Fruit fly (Drosophila melanogaster): Measurements from ENCODE around the gene Xrcc2.
A peak's percentile ranks its signal among the peaks of the same experiment; 100 is the strongest.

The Xrcc2 gene

DNA sequence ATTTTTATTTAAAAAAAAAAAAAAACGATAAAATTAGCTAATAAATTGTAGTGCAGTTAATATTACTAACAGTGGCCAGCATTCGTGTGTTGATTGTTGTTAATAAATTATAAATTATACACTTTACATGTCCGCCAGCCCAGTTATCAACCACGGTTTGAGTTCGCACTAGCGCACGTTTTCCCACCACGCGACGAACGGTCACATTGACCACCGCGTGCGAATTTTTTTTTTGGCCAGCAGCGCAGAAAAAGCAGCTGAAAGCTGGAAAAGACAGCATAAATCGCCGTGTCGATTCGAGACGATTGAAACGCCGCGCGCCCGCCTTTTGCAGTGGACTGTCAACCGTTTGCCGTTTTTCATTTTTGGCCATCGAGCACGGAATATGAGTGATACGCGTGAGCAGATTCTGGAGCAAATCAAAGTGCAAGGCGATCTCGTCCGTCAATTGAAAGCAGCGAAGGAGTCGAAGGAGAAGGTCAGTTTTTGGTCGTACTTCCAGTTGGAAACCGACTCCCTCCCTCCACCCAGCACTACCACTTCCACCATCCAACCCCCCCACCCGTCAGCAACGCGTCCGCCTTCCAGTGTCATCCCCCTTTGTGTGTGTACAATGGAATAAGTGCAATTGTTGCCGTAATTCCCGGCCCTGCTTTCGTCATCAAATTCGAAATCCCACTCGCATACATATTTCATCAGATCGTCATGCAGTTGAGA lies 15.4 kb downstream of the Xrcc2 start, which contains the start of the genes Bx and HisRS (continued):
- TF ChIP-seq h (optimal IDR thresholded peaks at IDR 0.05) (no peak), gcm (GFP tag; optimal IDR thresholded peaks at IDR 0.05) (no peak), Hey (tag; optimal IDR thresholded peaks at IDR 0.05) (no peak), zen2 (GFP tag; IDR thresholded peaks at IDR 0.05; ENCODE audit: partially characterized antibody) (no peak), CG3407 (GFP tag; optimal IDR thresholded peaks at IDR 0.05) (no peak), CG6175 (GFP tag; IDR thresholded peaks at IDR 0.05) (no peak), CG30403 (GFP tag; optimal IDR thresholded peaks at IDR 0.05) (no peak), Atf3 (GFP tag; optimal IDR thresholded peaks at IDR 0.05) (no peak), CG31365 (tag; optimal IDR thresholded peaks at IDR 0.05) (no peak), chinmo (GFP tag; IDR thresholded peaks at IDR 0.05; ENCODE audit: partially characterized antibody) (no peak), fd3F (GFP tag; optimal IDR thresholded peaks at IDR 0.05) (no peak), CG3281 (GFP tag; optimal IDR thresholded peaks at IDR 0.05) (no peak), Scr (GFP tag; IDR thresholded peaks at IDR 0.05; ENCODE audit: partially characterized antibody) (no peak), Oli (tag; optimal IDR thresholded peaks at IDR 0.05) (no peak), Elba2 (GFP tag; optimal IDR thresholded peaks at IDR 0.05) (no peak), yki (optimal IDR thresholded peaks at IDR 0.05) (no peak), prd (optimal IDR thresholded peaks at IDR 0.05) (no peak), prd (GFP tag; IDR thresholded peaks at IDR 0.05) (no peak), CG33213 (GFP tag; optimal IDR thresholded peaks at IDR 0.05) (peak; percentile 51), CG30020 (tag; optimal IDR thresholded peaks at IDR 0.05) (no peak), CG8924 (tag; optimal IDR thresholded peaks at IDR 0.05) (peak; percentile 19), her (GFP tag; optimal IDR thresholded peaks at IDR 0.05) (no peak), CG6791 (GFP tag; IDR thresholded peaks at IDR 0.05; ENCODE audit: partially characterized antibody) (no peak), H2.0 (GFP tag; IDR thresholded peaks at IDR 0.05) (no peak), jumu (GFP tag; optimal IDR thresholded peaks at IDR 0.05) (no peak), nau (GFP tag; optimal IDR thresholded peaks at IDR 0.05) (no peak), hb (GFP tag; IDR thresholded peaks at IDR 0.05; ENCODE audit: partially characterized antibody) (no peak), Hsf (GFP tag; optimal IDR thresholded peaks at IDR 0.05) (no peak), BEAF-32 (GFP tag; optimal IDR thresholded peaks at IDR 0.05) (peak; percentile 50), bigmax (GFP tag; optimal IDR thresholded peaks at IDR 0.05) (no peak), gt (GFP tag; IDR thresholded peaks at IDR 0.05) (no peak), CG6813 (GFP tag; optimal IDR thresholded peaks at IDR 0.05) (no peak), CG14014 (GFP tag; IDR thresholded peaks at IDR 0.05) (no peak), CG12219 (GFP tag; optimal IDR thresholded peaks at IDR 0.05) (no peak), gro (GFP tag; optimal IDR thresholded peaks at IDR 0.05) (peak; percentile 37), CG34422 (GFP tag; IDR thresholded peaks at IDR 0.05) (peak; percentile 19; the same call in 1 of the 3 replicates), CG31224 (GFP tag; IDR thresholded peaks at IDR 0.05) (no peak), Chrac-16 (GFP tag; optimal IDR thresholded peaks at IDR 0.05) (no peak), ken (GFP tag; IDR thresholded peaks at IDR 0.05) (no peak), sd (tag; optimal IDR thresholded peaks at IDR 0.05) (no peak), Mrtf (GFP tag; IDR thresholded peaks at IDR 0.05) (no peak), hbn (GFP tag; IDR thresholded peaks at IDR 0.05; ENCODE audit: partially characterized antibody) (no peak), Poxn (GFP tag; IDR thresholded peaks at IDR 0.05) (no peak), unc-4 (GFP tag; IDR thresholded peaks at IDR 0.05; ENCODE audit: partially characterized antibody) (no peak), Optix (GFP tag; IDR thresholded peaks at IDR 0.05) (no peak), CG4617 (GFP tag; optimal IDR thresholded peaks at IDR 0.05; ENCODE audit: borderline replicate concordance) (peak; percentile 1), CG1603 (tag; optimal IDR thresholded peaks at IDR 0.05) (peak; percentile 66), luna (GFP tag; optimal IDR thresholded peaks at IDR 0.05) (no peak), Dfd (GFP tag; optimal IDR thresholded peaks at IDR 0.05) (no peak), Eip74EF (GFP tag; optimal IDR thresholded peaks at IDR 0.05) (no peak)

All from whole organism, embryonic.